Worm (Caenorhabditis elegans): ENCODE data around the gene T07E3.2.

DNA sequence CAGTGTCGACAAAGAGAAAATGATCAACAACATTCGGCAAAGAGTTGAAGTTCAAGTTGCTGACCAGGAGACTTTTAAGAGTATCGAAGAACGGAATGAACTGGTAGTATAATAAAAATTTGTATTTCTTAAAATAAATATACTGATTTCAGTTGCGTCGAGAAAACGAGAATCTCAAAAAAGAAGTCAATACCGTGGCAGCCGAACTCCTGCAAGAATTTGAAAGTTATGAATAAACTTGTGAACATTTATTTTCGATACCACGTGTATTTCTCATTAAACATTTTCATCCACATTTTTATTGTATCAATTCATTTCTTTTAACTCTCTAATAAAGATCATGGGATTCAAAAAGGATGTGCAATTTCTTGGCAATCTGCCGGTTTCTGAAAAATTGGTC lies 36.5 kb upstream of the T07E3.2 start, which contains the start of gene K04C2.8:
- no peak for TF ChIP-seq W03F9.2 (tag; optimal IDR thresholded peaks at IDR 0.05)
- TF ChIP-seq dao-5 (tag; optimal IDR thresholded peaks at IDR 0.05) = no peak
- TF ChIP-seq him-1 (tag; optimal IDR thresholded peaks at IDR 0.05) = no peak
